Worm (Caenorhabditis elegans): ENCODE data around the gene W01B6.5.

DNA sequence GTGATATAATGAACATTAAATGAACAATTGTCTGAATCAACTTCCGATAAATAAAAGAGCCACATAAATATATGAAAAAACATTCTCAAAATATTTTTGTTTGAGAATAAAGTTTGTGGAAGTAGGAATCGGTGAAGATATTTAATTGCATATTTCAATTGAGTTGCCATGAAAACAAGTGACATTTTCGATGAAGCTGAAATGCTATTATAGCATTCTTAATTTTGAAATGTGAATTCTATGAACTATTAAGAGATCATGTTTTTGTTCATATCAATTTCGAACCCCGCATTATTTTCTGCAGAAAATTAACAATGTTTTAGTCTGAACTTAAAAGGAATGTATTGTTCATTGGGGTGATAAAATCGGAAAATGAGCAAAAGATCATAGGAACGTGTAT lies 46.2 kb downstream of the W01B6.5 start, which contains the start of gene irld-21:
- TF ChIP-seq B0310.2 (tag; optimal IDR thresholded peaks at IDR 0.05), result no peak
- TF ChIP-seq ets-7 (tag; optimal IDR thresholded peaks at IDR 0.05), result no peak

Data from whole organism, early embryonic.